Worm (Caenorhabditis elegans): ENCODE measurements around the gene Y46G5A.8.

DNA sequence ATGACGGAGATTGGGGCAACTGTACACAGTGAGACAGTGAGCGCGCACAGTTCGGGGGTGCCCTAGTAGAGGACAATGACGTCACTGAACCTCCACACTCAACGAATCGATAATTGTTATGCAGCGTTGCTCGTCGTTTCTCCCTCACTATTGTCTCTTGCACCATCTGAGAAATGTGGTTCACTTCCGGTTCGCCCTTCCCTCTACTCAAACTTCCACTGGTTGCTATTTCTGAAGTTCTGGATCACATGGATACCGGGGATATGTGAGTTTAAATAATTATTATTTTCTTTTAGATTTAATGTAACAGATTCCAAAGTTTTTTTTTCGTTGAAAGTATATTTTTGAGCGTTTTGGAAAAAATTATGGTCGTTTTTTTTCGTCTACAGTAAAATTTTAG lies at the start of gene Y46G5A.8, which contains the start of gene Y46G5A.7:
- TF ChIP-seq tab-1 (GFP tag; IDR thresholded peaks at IDR 0.05) (no peak), ref-1 (GFP tag; conservative IDR thresholded peaks at IDR 0.05) (no peak), ztf-23 (GFP tag; IDR thresholded peaks at IDR 0.05) (no peak), ztf-29 (GFP tag; IDR thresholded peaks at IDR 0.05) (no peak)

All from whole organism, midembryonic.